Worm (Caenorhabditis elegans) whole organism, L1 larva: Measurements from ENCODE around the gene T01G6.1.
A peak's percentile ranks its signal among the peaks of the same experiment; 100 is the strongest.

Experiments
- F16B12.6 ChIP-seq: fragments of 150-350 bp; optimal IDR thresholded peaks from 2 replicates; lab custom pipeline; 2014; ENCODE audit warnings: missing biosample characterization, missing genetic modification characterization
- Y116A8C.19 ChIP-seq: sonication (generic microtip); optimal IDR thresholded peaks from 2 replicates; lab custom pipeline; 2016; ENCODE audit warnings: missing compliant biosample characterization, missing genetic modification characterization, borderline replicate concordance
- ama-1 ChIP-seq: fragments of 150-350 bp; optimal IDR thresholded peaks from 2 replicates; lab custom pipeline; 2014
- blmp-1 ChIP-seq: fragments of 150-350 bp; optimal IDR thresholded peaks from 2 replicates; lab custom pipeline; 2014; ENCODE audit warnings: missing biosample characterization, missing genetic modification characterization
- ceh-8 ChIP-seq: fragments of 200-800 bp; sonication (Bioruptor generic); optimal IDR thresholded peaks from 2 replicates; lab custom pipeline; 2018; ENCODE audit warnings: mild to moderate bottlenecking, missing genetic modification characterization, moderate library complexity, missing compliant biosample characterization
- ceh-88 ChIP-seq: fragments of 200-800 bp; sonication (Bioruptor generic); IDR thresholded peaks from 2 replicates; pipeline ENCODE4 v1.3.6; 2022; ENCODE audit warnings: missing genetic modification characterization, missing compliant biosample characterization
- efl-1 ChIP-seq, 4 experiments: fragments of 150-350 bp; optimal IDR thresholded peaks in 3 of 4; peaks in 1 of 4; 1 replicate in 1 of 4; 2 replicates in 3 of 4; lab custom pipeline; 2014; ENCODE audit warnings: missing biosample characterization in 2 of 4, missing genetic modification characterization in 2 of 4, missing genetic modification reagents in 2 of 4
- egl-13 ChIP-seq: sonication (generic microtip); optimal IDR thresholded peaks from 2 replicates; lab custom pipeline; 2016; ENCODE audit warnings: missing genotype, missing genetic modification reagents, missing genetic modification characterization, missing compliant biosample characterization
- elt-2 ChIP-seq: sonication (generic microtip); optimal IDR thresholded peaks from 2 replicates; lab custom pipeline; 2016; ENCODE audit warnings: missing genetic modification characterization, mild to moderate bottlenecking, inconsistent platforms, missing compliant biosample characterization, missing genetic modification reagents
- fkh-4 ChIP-seq: sonication (generic microtip); optimal IDR thresholded peaks from 2 replicates; lab custom pipeline; 2016; ENCODE audit warnings: missing compliant biosample characterization, missing genetic modification characterization, borderline replicate concordance
- hlh-17 ChIP-seq: fragments of 200-800 bp; sonication (Bioruptor generic); optimal IDR thresholded peaks from 2 replicates; lab custom pipeline; 2018; ENCODE audit warnings: missing genetic modification characterization, mild to moderate bottlenecking, missing compliant biosample characterization, moderate library complexity, borderline replicate concordance
- hlh-4 ChIP-seq: sonication (generic microtip); optimal IDR thresholded peaks from 2 replicates; lab custom pipeline; 2016; ENCODE audit warnings: mild to moderate bottlenecking, missing genetic modification characterization, missing compliant biosample characterization
- lin-13 ChIP-seq: fragments of 150-350 bp; optimal IDR thresholded peaks from 2 replicates; lab custom pipeline; 2014; ENCODE audit warnings: missing biosample characterization, missing genetic modification reagents, missing genetic modification characterization
- lin-14 ChIP-seq: fragments of 200-800 bp; sonication (Bioruptor generic); optimal IDR thresholded peaks from 2 replicates; lab custom pipeline; 2018; ENCODE audit warnings: mild to moderate bottlenecking, missing genetic modification characterization, moderate library complexity, missing compliant biosample characterization
- lin-15B ChIP-seq: fragments of 150-350 bp; sonication (generic microtip); optimal IDR thresholded peaks from 3 replicates; lab custom pipeline; 2014; ENCODE audit warnings: missing biosample characterization, missing genetic modification characterization
- lin-35 ChIP-seq, 2 experiments: fragments of 150-350 bp; optimal IDR thresholded peaks; 2 replicates each; lab custom pipeline; 2014; ENCODE audit warnings: missing biosample characterization in 2 of 2, missing genetic modification characterization in 2 of 2, missing genetic modification reagents in 2 of 2
- lin-39 ChIP-seq: fragments of 150-350 bp; optimal IDR thresholded peaks from 2 replicates; lab custom pipeline; 2014; ENCODE audit warnings: missing biosample characterization, missing genetic modification reagents, missing genetic modification characterization
- lir-3 ChIP-seq: sonication (generic microtip); optimal IDR thresholded peaks from 2 replicates; lab custom pipeline; 2016; ENCODE audit warnings: mild to moderate bottlenecking, missing genetic modification characterization, moderate library complexity, missing compliant biosample characterization; ENCODE audit not compliant: poor library complexity
- nhr-11 ChIP-seq: fragments of 150-350 bp; optimal IDR thresholded peaks from 2 replicates; lab custom pipeline; 2014; ENCODE audit warnings: missing biosample characterization, missing genetic modification characterization
- nhr-12 ChIP-seq: sonication (generic microtip); optimal IDR thresholded peaks from 2 replicates; lab custom pipeline; 2017; ENCODE audit warnings: missing biosample characterization, missing genetic modification characterization
- nhr-19 ChIP-seq: fragments of 200-800 bp; sonication (Bioruptor generic); conservative IDR thresholded peaks from 2 replicates; pipeline ENCODE4 v1.3.6; 2022; ENCODE audit warnings: missing genetic modification characterization, missing compliant biosample characterization
- nhr-28 ChIP-seq: fragments of 150-350 bp; optimal IDR thresholded peaks from 2 replicates; lab custom pipeline; 2014; ENCODE audit warnings: missing biosample characterization, missing genetic modification characterization
- nhr-76 ChIP-seq: sonication (generic microtip); optimal IDR thresholded peaks from 2 replicates; lab custom pipeline; 2017; ENCODE audit warnings: missing biosample characterization, missing genetic modification characterization
- nhr-77 ChIP-seq: fragments of 150-350 bp; optimal IDR thresholded peaks from 2 replicates; lab custom pipeline; 2014; ENCODE audit warnings: missing biosample characterization, missing genetic modification characterization
- nhr-85 ChIP-seq: sonication (generic microtip); peaks from one replicate; lab custom pipeline; 2016; ENCODE audit warnings: missing genetic modification characterization, inconsistent platforms, missing compliant biosample characterization
- nhr-90 ChIP-seq: sonication (generic microtip); optimal IDR thresholded peaks from 2 replicates; lab custom pipeline; 2016; ENCODE audit warnings: mild to moderate bottlenecking, missing genetic modification characterization, missing compliant biosample characterization; ENCODE audit not compliant: poor library complexity
- pag-3 ChIP-seq: sonication (generic microtip); optimal IDR thresholded peaks from 2 replicates; lab custom pipeline; 2017; ENCODE audit warnings: missing genetic modification characterization, mild to moderate bottlenecking, missing compliant biosample characterization, antibody characterized with exemption, borderline replicate concordance; ENCODE audit not compliant: insufficient read depth
- sptf-1 ChIP-seq: fragments of 150-350 bp; optimal IDR thresholded peaks from 2 replicates; lab custom pipeline; 2014; ENCODE audit warnings: missing biosample characterization, missing genetic modification characterization
- sup-37 ChIP-seq: fragments of 200-800 bp; sonication (Bioruptor generic); optimal IDR thresholded peaks from 2 replicates; lab custom pipeline; 2018; ENCODE audit warnings: mild to moderate bottlenecking, missing genetic modification characterization, missing compliant biosample characterization
- swsn-7 ChIP-seq: sonication (generic microtip); optimal IDR thresholded peaks from 2 replicates; lab custom pipeline; 2016; ENCODE audit warnings: missing genetic modification characterization, missing compliant biosample characterization
- tlp-1 ChIP-seq: fragments of 150-350 bp; optimal IDR thresholded peaks from 2 replicates; lab custom pipeline; 2014; ENCODE audit warnings: missing biosample characterization, missing genetic modification characterization
- unc-130 ChIP-seq: fragments of 150-350 bp; optimal IDR thresholded peaks from 2 replicates; lab custom pipeline; 2017; ENCODE audit warnings: missing biosample characterization, missing genetic modification characterization, inconsistent platforms
- unc-62 ChIP-seq: fragments of 150-350 bp; optimal IDR thresholded peaks from 2 replicates; lab custom pipeline; 2014; ENCODE audit warnings: missing biosample characterization, missing genetic modification reagents, missing genetic modification characterization
- unc-98 ChIP-seq: fragments of 200-800 bp; sonication (Bioruptor generic); IDR thresholded peaks from 2 replicates; pipeline ENCODE4 v1.3.6; 2022; ENCODE audit warnings: missing genetic modification characterization, missing compliant biosample characterization

Gene T01G6.1

ce11 chrV:505191-505590, 7.7 kb downstream of the T01G6.1 start, which contains the start of gene srlf-19:
TSS of gene srlf-19 (plus strand) at chrV:505491.
- TF ChIP-seq sptf-1 (tag; lab: Kevin White, UChicago) (no peak), unc-98 (GFP tag; lab: Robert Waterston, UW) (no peak), nhr-11 (tag; lab: Kevin White, UChicago) (no peak), nhr-76 (tag; lab: Kevin White, UChicago) (no peak), blmp-1 (no peak), Y116A8C.19 (tag; lab: Kevin White, UChicago) (no peak), ama-1 (lab: Kevin White, UChicago) (no peak), egl-13 (tag; lab: Kevin White, UChicago) (no peak), lin-39 (no peak), nhr-77 (tag; lab: Kevin White, UChicago) (no peak)

ce11 chrV:512420-512819, 14.9 kb downstream of the T01G6.1 start, which contains the start of gene srh-37:
TSS of gene srh-37 (minus strand) at chrV:512520.
- TF ChIP-seq unc-130 (tag; lab: Kevin White, UChicago) (no peak), elt-2 (tag; lab: Kevin White, UChicago) (no peak), nhr-11 (tag; lab: Kevin White, UChicago) (no peak)

DNA sequence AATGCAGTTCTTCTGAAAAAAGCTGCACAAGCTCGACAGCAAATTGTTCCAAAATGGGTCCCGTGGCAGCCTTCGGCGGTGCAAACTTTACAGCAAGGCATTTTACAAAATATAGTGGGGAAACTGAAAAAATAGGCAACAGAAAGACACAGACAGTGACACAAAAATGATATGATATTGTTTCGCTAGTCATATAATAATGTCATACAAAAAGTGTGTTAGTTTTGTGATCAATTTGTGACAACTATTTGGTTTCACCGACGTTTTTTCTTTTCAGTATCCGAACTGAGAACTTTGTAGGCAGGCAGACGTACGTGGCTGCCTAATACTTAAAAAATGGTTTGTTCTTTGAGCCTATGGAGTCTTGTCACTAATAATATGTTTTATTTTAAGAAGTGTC, 21.9 kb downstream of the T01G6.1 start, which contains the start of gene nhr-210:
nhr-210 (minus strand) TSS at position 101 of the 400 bp plus-strand sequence.
- TF ChIP-seq hlh-17 (GFP tag; lab: Kevin White, UChicago), result no peak
- no peak for TF ChIP-seq efl-1 (optimal IDR thresholded peaks at IDR 0.05; lab: Kevin White, UChicago)
- peak in 1 of 2 experiments; percentile 36 for TF ChIP-seq efl-1 (GFP tag; optimal IDR thresholded peaks at IDR 0.05 in 1 of 2; lab: Kevin White, UChicago)
- peak; percentile 25 for TF ChIP-seq nhr-85
- TF ChIP-seq, all 84 proteins: peak for 2

ce11 chrV:521517-521916, 24.0 kb downstream of the T01G6.1 start, which contains the start of gene srw-107:
TSS of gene srw-107 (minus strand) at chrV:521617.
- TF ChIP-seq nhr-28 (no peak), sup-37 (GFP tag; lab: Kevin White, UChicago) (no peak), ceh-88 (no peak), nhr-90 (no peak), swsn-7 (tag; lab: Kevin White, UChicago) (no peak), tlp-1 (tag; lab: Kevin White, UChicago) (no peak), pag-3 (tag; lab: Kevin White, UChicago) (no peak), lin-15B (tag; lab: Kevin White, UChicago) (no peak)

ce11 chrV:524058-524457, 26.6 kb downstream of the T01G6.1 start, which contains the start of gene lipl-3:
TSS of gene lipl-3 (minus strand) at chrV:524218.
- TF ChIP-seq unc-98 (GFP tag; lab: Robert Waterston, UW), result no peak
- TF ChIP-seq unc-62 (GFP tag; lab: Kevin White, UChicago), result no peak
- no peak for TF ChIP-seq unc-130 (tag; lab: Kevin White, UChicago)
- TF ChIP-seq nhr-12 (tag; lab: Kevin White, UChicago), result no peak
- TF ChIP-seq elt-2 (tag; lab: Kevin White, UChicago), result no peak
- no peak for TF ChIP-seq lin-39
- no peak for TF ChIP-seq ceh-8 (GFP tag; lab: Kevin White, UChicago)
- TF ChIP-seq hlh-4 (tag; lab: Kevin White, UChicago), result no peak
- TF ChIP-seq lin-14 (GFP tag; lab: Kevin White, UChicago), result no peak
- TF ChIP-seq fkh-4 (tag; lab: Kevin White, UChicago), result no peak
- no peak for TF ChIP-seq F16B12.6 (tag; lab: Kevin White, UChicago)
- no peak for TF ChIP-seq lir-3 (tag; lab: Kevin White, UChicago)
- TF ChIP-seq nhr-19 (GFP tag; lab: Robert Waterston, UW), result no peak
- no peak for TF ChIP-seq lin-13
- no peak for TF ChIP-seq lin-35 (GFP tag; optimal IDR thresholded peaks at IDR 0.05; lab: Kevin White, UChicago)
- TF ChIP-seq, all 84 proteins: peak for 0
